Worm (Caenorhabditis elegans): ENCODE data around the gene pqe-1.

The pqe-1 gene

DNA sequence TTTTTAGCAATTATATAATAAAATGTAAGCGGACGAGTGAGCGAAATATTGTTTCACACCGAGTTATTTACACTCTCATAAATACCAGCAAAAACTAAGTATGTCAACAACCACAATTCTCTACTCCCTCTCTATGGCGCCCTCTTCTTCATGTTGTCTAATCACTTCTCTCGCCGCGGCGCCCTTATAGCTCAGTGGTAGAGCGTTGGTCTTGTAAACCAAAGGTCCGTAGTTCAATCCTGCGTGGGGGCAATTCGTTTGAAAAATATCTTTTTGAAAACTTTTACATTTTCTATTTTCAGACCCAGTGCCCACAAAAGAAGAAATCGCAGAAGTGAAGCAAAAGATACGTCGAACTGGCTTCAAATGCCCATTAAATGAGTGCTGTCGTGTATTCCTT, 5.3 kb upstream of the pqe-1 start (continued):
- TF ChIP-seq ztf-28 (GFP tag; IDR thresholded peaks at IDR 0.05) (peak; percentile 83; the same call in 1 of the 2 replicates), madf-10 (tag; optimal IDR thresholded peaks at IDR 0.05) (peak; percentile 51), Y79H2A.3 (GFP tag; conservative IDR thresholded peaks at IDR 0.05) (no peak), ztf-3 (GFP tag; optimal IDR thresholded peaks at IDR 0.05) (no peak), pha-4 (tag; optimal IDR thresholded peaks at IDR 0.05) (no peak), rec-8 (tag; optimal IDR thresholded peaks at IDR 0.05) (peak; percentile 83 to 93), aptf-3 (GFP tag; IDR thresholded peaks at IDR 0.05) (peak; percentile 83; the same call in 1 of the 2 replicates), lin-35 (GFP tag; optimal IDR thresholded peaks at IDR 0.05) (peak in 1 of 3 experiments; percentile 43), F23B12.7 (tag; optimal IDR thresholded peaks at IDR 0.05; ENCODE audit: insufficient read depth) (peak; percentile 69), attf-3 (GFP tag; conservative IDR thresholded peaks at IDR 0.05) (peak; percentile 58), ztf-6 (GFP tag; IDR thresholded peaks at IDR 0.05) (peak; percentile 88), hrde-1 (tag; optimal IDR thresholded peaks at IDR 0.05; ENCODE audit: borderline replicate concordance) (peak; percentile 67), ccch-3 (GFP tag; optimal IDR thresholded peaks at IDR 0.05) (no peak), sea-2 (GFP tag; IDR thresholded peaks at IDR 0.05) (no peak), atf-7 (tag; optimal IDR thresholded peaks at IDR 0.05) (peak; percentile 21), dpl-1 (GFP tag; optimal IDR thresholded peaks at IDR 0.05) (peak; percentile 23), let-526 (GFP tag; IDR thresholded peaks at IDR 0.05) (0 out of 2 replicates have a peak, but pooled peaks have one; percentile 43), T26A5.8 (tag; optimal IDR thresholded peaks at IDR 0.05) (peak; percentile 68), ceh-91 (GFP tag; IDR thresholded peaks at IDR 0.05) (peak; percentile 48; the same call in 1 of the 2 replicates), Y53G8AR.9 (GFP tag; conservative IDR thresholded peaks at IDR 0.05) (peak; percentile 68; the same call in 1 of the 2 replicates), snpc-1.3 (tag; optimal IDR thresholded peaks at IDR 0.05; ENCODE audit: insufficient read depth) (peak; percentile 75), hlh-12 (tag; optimal IDR thresholded peaks at IDR 0.05) (peak; percentile 61), sptf-2 (GFP tag; optimal IDR thresholded peaks at IDR 0.05) (no peak), ets-4 (GFP tag; optimal IDR thresholded peaks at IDR 0.05) (no peak), dox-1 (GFP tag; IDR thresholded peaks at IDR 0.05) (no peak; the same call in 1 of the 2 replicates), rpc-1 (optimal IDR thresholded peaks at IDR 0.05) (peak; percentile 89), rpc-1 (tag; optimal IDR thresholded peaks at IDR 0.05) (peak; percentile 97), xnd-1 (tag; optimal IDR thresholded peaks at IDR 0.05) (peak; percentile 18), akir-1 (GFP tag; optimal IDR thresholded peaks at IDR 0.05) (no peak), hmg-20 (GFP tag; IDR thresholded peaks at IDR 0.05) (peak; percentile 46; the same call in 1 of the 2 replicates), mcd-1 (GFP tag; IDR thresholded peaks at IDR 0.05) (no peak; the same call in 1 of the 2 replicates), snpc-4 (GFP tag; optimal IDR thresholded peaks at IDR 0.05) (peak; percentile 52), snpc-4 (tag; optimal IDR thresholded peaks at IDR 0.05) (peak in 1 of 4 experiments; percentile 78), repo-1 (tag; optimal IDR thresholded peaks at IDR 0.05) (peak; percentile 67), F52B5.7 (tag; optimal IDR thresholded peaks at IDR 0.05) (peak; percentile 83), F22D6.2 (tag; optimal IDR thresholded peaks at IDR 0.05) (peak; percentile 25), dpff-1 (tag; optimal IDR thresholded peaks at IDR 0.05) (no peak), snpc-3.4 (tag; optimal IDR thresholded peaks at IDR 0.05) (peak; percentile 80), die-1 (tag; optimal IDR thresholded peaks at IDR 0.05) (peak; percentile 97), ceh-40 (GFP tag; IDR thresholded peaks at IDR 0.05) (peak; percentile 91), aptf-2 (GFP tag; conservative IDR thresholded peaks at IDR 0.05) (peak; percentile 72; the same call in 1 of the 2 replicates)

All from whole organism, young adult.